Fruit fly (Drosophila melanogaster) whole organism: ENCODE results near the gene CG31115.

Experiments used
- Dll ChIP-seq: fragments of >200 bp; optimal IDR thresholded peaks from 2 replicates; lab custom pipeline; 2017
- EcR ChIP-seq, 2 experiments: fragments of >200 bp; optimal IDR thresholded peaks; 2 replicates each; lab custom pipeline; 2017; ENCODE audit warnings: missing biosample characterization in 2 of 2, missing genetic modification characterization in 2 of 2, missing genetic modification reagents in 2 of 2
- psq ChIP-seq: fragments of >200 bp; optimal IDR thresholded peaks from 2 replicates; lab custom pipeline; 2017
- usp ChIP-seq: fragments of >200 bp; optimal IDR thresholded peaks from 2 replicates; lab custom pipeline; 2017; ENCODE audit warnings: missing biosample characterization, missing genetic modification characterization, mixed read lengths

DNA sequence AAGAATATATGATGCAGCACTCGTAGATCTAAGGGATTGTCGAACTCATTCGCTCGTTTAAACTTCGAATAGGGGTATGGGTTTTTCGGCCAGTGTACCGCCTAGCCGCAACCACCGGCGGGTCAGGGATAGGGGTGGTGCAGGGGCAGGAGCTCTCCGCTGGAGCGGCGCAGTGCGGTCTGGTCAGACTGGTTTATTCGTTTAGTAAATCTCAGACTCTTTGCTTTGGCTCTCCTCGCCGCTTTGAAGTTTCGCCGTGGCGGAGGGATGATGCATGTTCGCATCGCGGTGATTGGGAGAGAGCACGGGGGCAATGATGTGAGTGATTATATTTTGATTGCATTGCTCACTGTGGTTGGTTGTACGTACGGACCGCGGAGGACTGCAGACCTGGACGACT, 45.6 kb downstream of the CG31115 start, which contains the start of gene fd96Ca:
- TF ChIP-seq Dll (peak; percentile 82), EcR (GFP tag; optimal IDR thresholded peaks at IDR 0.05; lab: Kevin White, UChicago) (no peak), psq (lab: Kevin White, UChicago) (no peak), usp (no peak)
